Worm (Caenorhabditis elegans): ENCODE measurements around the gene sprr-2.

DNA sequence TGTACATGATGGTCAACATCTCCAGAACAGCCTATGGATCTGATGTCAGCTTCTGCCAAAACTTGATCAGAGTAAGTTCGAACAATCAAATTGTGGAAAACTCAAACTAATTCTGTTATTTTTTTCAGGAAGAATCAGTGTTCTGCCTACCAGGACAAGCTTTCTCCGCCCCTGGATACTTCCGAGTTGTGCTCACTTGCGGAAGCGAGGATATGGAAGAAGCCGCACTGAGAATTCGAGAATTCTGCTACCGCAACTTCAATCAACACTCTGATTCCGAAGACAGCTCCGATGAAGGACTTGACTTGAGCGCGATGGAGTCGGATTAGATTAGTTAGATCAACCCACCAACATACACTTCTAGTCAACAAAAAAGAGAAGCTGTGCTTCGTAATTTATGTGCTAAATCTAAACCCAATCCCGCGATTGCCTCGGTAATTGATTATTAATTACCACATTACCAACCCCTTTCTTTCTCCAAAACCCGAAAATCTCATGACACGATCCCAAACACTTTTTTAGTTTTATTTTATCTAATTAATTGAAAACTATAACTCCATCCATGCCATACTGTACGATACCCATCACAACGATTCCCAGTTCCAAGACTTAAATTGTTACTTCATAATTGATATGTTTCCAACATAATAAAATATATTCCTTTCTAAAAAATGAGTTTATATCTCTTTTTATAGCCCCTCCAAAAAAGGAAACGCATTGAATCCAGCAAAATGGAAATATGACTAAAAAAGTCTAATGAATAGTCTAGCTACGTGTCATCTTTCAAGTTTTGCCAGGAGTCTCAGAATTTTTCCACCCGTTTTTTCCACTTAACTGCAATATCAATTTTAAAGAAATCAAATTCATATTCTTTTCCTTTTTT lies 689 bp upstream of the sprr-2 start:
- TF ChIP-seq T22C8.4 (GFP tag; IDR thresholded peaks at IDR 0.05) = no peak
- TF ChIP-seq flt-1 (GFP tag; IDR thresholded peaks at IDR 0.05) = no peak
- no peak for TF ChIP-seq ztf-29 (GFP tag; IDR thresholded peaks at IDR 0.05)
- TF ChIP-seq ztf-23 (GFP tag; IDR thresholded peaks at IDR 0.05) = no peak
- no peak for TF ChIP-seq tab-1 (GFP tag; IDR thresholded peaks at IDR 0.05)
- no peak for TF ChIP-seq klf-2 (GFP tag; conservative IDR thresholded peaks at IDR 0.05)
